Fruit fly (Drosophila melanogaster) whole organism, embryonic: ENCODE data around the gene CG31548.

ENCODE experiments used
- Ada2b ChIP-seq: fragments of 200-800 bp; sonication (Bioruptor generic); IDR thresholded peaks from 2 replicates; pipeline ENCODE4 v1.3.6; 2022; ENCODE audit warnings: missing biosample characterization, missing genetic modification characterization
- Atf6 ChIP-seq: fragments of 200-800 bp; sonication (Bioruptor generic); IDR thresholded peaks from 2 replicates; pipeline ENCODE4 v1.3.6; 2022; ENCODE audit warnings: missing biosample characterization, missing genetic modification characterization
- CG10321 ChIP-seq: fragments of 200-800 bp; sonication (Bioruptor generic); IDR thresholded peaks from 2 replicates; pipeline ENCODE4 v1.3.6; 2022; ENCODE audit warnings: missing biosample characterization, missing genetic modification characterization
- CG10431 ChIP-seq: fragments of 200-800 bp; sonication (Bioruptor generic); optimal IDR thresholded peaks from 3 replicates; lab custom pipeline; 2018; ENCODE audit warnings: missing biosample characterization, mild to moderate bottlenecking, missing genetic modification characterization
- CG10654 ChIP-seq: fragments of 200-800 bp; sonication (Bioruptor generic); optimal IDR thresholded peaks from 2 replicates; lab custom pipeline; 2016; ENCODE audit warnings: missing biosample characterization, missing genetic modification characterization
- CG11456 ChIP-seq: fragments of 200-800 bp; sonication (Bioruptor generic); IDR thresholded peaks from 3 replicates; pipeline ENCODE4 v1.3.6; 2022; ENCODE audit warnings: missing biosample characterization, missing genetic modification characterization
- CG11504 ChIP-seq: fragments of 200-800 bp; sonication (Bioruptor generic); optimal IDR thresholded peaks from 3 replicates; lab custom pipeline; 2019; ENCODE audit warnings: missing biosample characterization, mild to moderate bottlenecking, missing genetic modification characterization, moderate library complexity
- CG11723 ChIP-seq: fragments of 200-800 bp; sonication (Bioruptor generic); optimal IDR thresholded peaks from 2 replicates; lab custom pipeline; 2017; ENCODE audit warnings: missing biosample characterization, mild to moderate bottlenecking, missing genetic modification characterization
- CG13424 ChIP-seq: fragments of 200-800 bp; sonication (Bioruptor generic); optimal IDR thresholded peaks from 2 replicates; lab custom pipeline; 2019; ENCODE audit warnings: missing biosample characterization, mild to moderate bottlenecking, missing genetic modification characterization, moderate library complexity
- CG15696 ChIP-seq: fragments of 200-800 bp; sonication (Bioruptor generic); optimal IDR thresholded peaks from 2 replicates; lab custom pipeline; 2019; ENCODE audit warnings: missing biosample characterization, mild to moderate bottlenecking, missing genetic modification characterization, moderate library complexity
- CG17385 ChIP-seq: fragments of 200-800 bp; sonication (Bioruptor generic); optimal IDR thresholded peaks from 3 replicates; lab custom pipeline; 2018; ENCODE audit warnings: missing biosample characterization, mild to moderate bottlenecking, missing genetic modification characterization
- CG2712 ChIP-seq: fragments of 200-800 bp; optimal IDR thresholded peaks from 3 replicates; lab custom pipeline; 2019; ENCODE audit warnings: missing biosample characterization, mild to moderate bottlenecking, missing genetic modification characterization, moderate library complexity
- CG3065 ChIP-seq: fragments of 200-800 bp; sonication (Bioruptor generic); optimal IDR thresholded peaks from 2 replicates; lab custom pipeline; 2016; ENCODE audit warnings: missing biosample characterization, missing genetic modification characterization
- CG3726 ChIP-seq: fragments of 200-800 bp; sonication (Bioruptor generic); IDR thresholded peaks from 3 replicates; pipeline ENCODE4, ENCODE4 v1.3.6; 2022; ENCODE audit warnings: missing biosample characterization, missing genetic modification characterization
- CG3838 ChIP-seq: fragments of 200-800 bp; sonication (Bioruptor generic); optimal IDR thresholded peaks from 3 replicates; lab custom pipeline; 2016; ENCODE audit warnings: missing biosample characterization, missing genetic modification characterization
- CG4854 ChIP-seq: fragments of 200-800 bp; sonication (Bioruptor generic); optimal IDR thresholded peaks from 2 replicates; lab custom pipeline; 2016; ENCODE audit warnings: missing biosample characterization, missing genetic modification characterization, inconsistent platforms
- CG5180 ChIP-seq: fragments of 200-800 bp; sonication (Bioruptor generic); optimal IDR thresholded peaks from 3 replicates; lab custom pipeline; 2017; ENCODE audit warnings: missing biosample characterization, missing genetic modification characterization, mild to moderate bottlenecking, moderate library complexity, missing genetic modification reagents
- CG5245 ChIP-seq: fragments of 200-800 bp; sonication (Bioruptor generic); optimal IDR thresholded peaks from 3 replicates; lab custom pipeline; 2016; ENCODE audit warnings: missing biosample characterization, missing genetic modification characterization
- CG7372 ChIP-seq: fragments of 200-800 bp; sonication (Bioruptor generic); IDR thresholded peaks from 2 replicates; pipeline ENCODE4 v1.3.6; 2022; ENCODE audit warnings: missing biosample characterization, missing genetic modification characterization
- Dip2 ChIP-seq: fragments of 200-800 bp; sonication (Bioruptor generic); IDR thresholded peaks from 2 replicates; pipeline ENCODE4 v1.3.6; 2022; ENCODE audit warnings: missing biosample characterization, missing genetic modification characterization
- Doc3 ChIP-seq: fragments of 200-800 bp; sonication (Bioruptor generic); IDR thresholded peaks from 3 replicates; pipeline ENCODE4 v1.3.6; 2022; ENCODE audit warnings: missing biosample characterization, missing genetic modification characterization; ENCODE audit not compliant: partially characterized antibody
- H2.0 ChIP-seq: fragments of 200-800 bp; sonication (Bioruptor generic); IDR thresholded peaks from 2 replicates; pipeline ENCODE4 v1.3.6; 2022; ENCODE audit warnings: missing biosample characterization, missing genetic modification characterization
- HmgZ ChIP-seq: fragments of 200-800 bp; sonication (Bioruptor generic); optimal IDR thresholded peaks from 2 replicates; lab custom pipeline; 2018; ENCODE audit warnings: missing biosample characterization, mild to moderate bottlenecking, missing genetic modification characterization
- Hr39 ChIP-seq: fragments of >200 bp; optimal IDR thresholded peaks from 2 replicates; lab custom pipeline; 2017
- MESR4 ChIP-seq: fragments of 200-800 bp; sonication (Bioruptor generic); optimal IDR thresholded peaks from 2 replicates; lab custom pipeline; 2018; ENCODE audit warnings: missing biosample characterization, mild to moderate bottlenecking, missing genetic modification characterization, moderate library complexity
- Mrtf ChIP-seq: fragments of 200-800 bp; sonication (Bioruptor generic); IDR thresholded peaks from 3 replicates; pipeline ENCODE4 v1.3.6; 2022; ENCODE audit warnings: missing biosample characterization, missing genetic modification characterization
- Myb ChIP-seq: fragments of 200-800 bp; sonication (Bioruptor generic); optimal IDR thresholded peaks from 2 replicates; lab custom pipeline; 2016; ENCODE audit warnings: missing biosample characterization, missing genetic modification characterization
- TFAM ChIP-seq: fragments of 200-800 bp; sonication (Bioruptor generic); optimal IDR thresholded peaks from 2 replicates; lab custom pipeline; 2017; ENCODE audit warnings: missing biosample characterization, missing genetic modification characterization, inconsistent platforms
- Vsx1 ChIP-seq: fragments of 200-800 bp; sonication (Bioruptor generic); optimal IDR thresholded peaks from 2 replicates; lab custom pipeline; 2017; ENCODE audit warnings: missing biosample characterization, mild to moderate bottlenecking, missing genetic modification characterization, missing genetic modification reagents
- YL-1 ChIP-seq: fragments of 200-800 bp; sonication (Bioruptor generic); optimal IDR thresholded peaks from 3 replicates; lab custom pipeline; 2017; ENCODE audit warnings: missing biosample characterization, mild to moderate bottlenecking, missing genetic modification characterization
- ato ChIP-seq: fragments of 200-800 bp; sonication (Bioruptor generic); IDR thresholded peaks from 2 replicates; pipeline ENCODE4 v1.3.6; 2022; ENCODE audit warnings: missing biosample characterization, missing genetic modification characterization; ENCODE audit not compliant: partially characterized antibody
- cato ChIP-seq: fragments of 200-800 bp; sonication (Bioruptor generic); optimal IDR thresholded peaks from 2 replicates; lab custom pipeline; 2016; ENCODE audit warnings: missing biosample characterization, missing genetic modification characterization, borderline replicate concordance
- dimm ChIP-seq: fragments of 200-800 bp; sonication (Bioruptor generic); IDR thresholded peaks from 2 replicates; pipeline ENCODE4 v1.3.6; 2022; ENCODE audit warnings: missing biosample characterization, missing genetic modification characterization
- dmrt11E ChIP-seq: fragments of 200-800 bp; sonication (Bioruptor generic); optimal IDR thresholded peaks from 3 replicates; lab custom pipeline; 2018; ENCODE audit warnings: missing biosample characterization, mild to moderate bottlenecking, missing genetic modification characterization, moderate library complexity
- fd102C ChIP-seq: fragments of 200-800 bp; sonication (Bioruptor generic); optimal IDR thresholded peaks from 2 replicates; lab custom pipeline; 2018; ENCODE audit warnings: missing biosample characterization, mild to moderate bottlenecking, missing genetic modification characterization, moderate library complexity
- h ChIP-seq: fragments of >200 bp; optimal IDR thresholded peaks from 2 replicates; lab custom pipeline; 2017
- kay ChIP-seq: fragments of 200-800 bp; sonication (Bioruptor generic); optimal IDR thresholded peaks from 2 replicates; lab custom pipeline; 2016; ENCODE audit warnings: missing biosample characterization, missing genetic modification characterization
- knrl ChIP-seq: fragments of 200-800 bp; sonication (Bioruptor generic); IDR thresholded peaks from 3 replicates; pipeline ENCODE4 v1.3.6; 2022; ENCODE audit warnings: missing biosample characterization, missing genetic modification characterization; ENCODE audit not compliant: partially characterized antibody
- oc ChIP-seq: fragments of 200-800 bp; sonication (Bioruptor generic); optimal IDR thresholded peaks from 2 replicates; lab custom pipeline; 2018; ENCODE audit warnings: missing biosample characterization, mild to moderate bottlenecking, missing genetic modification characterization, moderate library complexity
- otp ChIP-seq: fragments of 200-800 bp; sonication (Bioruptor generic); IDR thresholded peaks from 3 replicates; pipeline ENCODE4, ENCODE4 v1.3.6; 2022; ENCODE audit warnings: missing biosample characterization, missing genetic modification characterization
- p53 ChIP-seq: fragments of 200-800 bp; sonication (Bioruptor generic); optimal IDR thresholded peaks from 2 replicates; lab custom pipeline; 2016; ENCODE audit warnings: missing biosample characterization, missing genetic modification characterization
- pb ChIP-seq: fragments of 200-800 bp; sonication (Bioruptor generic); optimal IDR thresholded peaks from 3 replicates; lab custom pipeline; 2016; ENCODE audit warnings: missing biosample characterization, missing genetic modification characterization
- peb ChIP-seq: fragments of 200-800 bp; sonication (Bioruptor generic); IDR thresholded peaks from 2 replicates; pipeline ENCODE4 v1.3.6; 2022; ENCODE audit warnings: missing biosample characterization, missing genetic modification characterization
- pho ChIP-seq: fragments of 200-800 bp; sonication (Bioruptor generic); optimal IDR thresholded peaks from 2 replicates; lab custom pipeline; 2016; ENCODE audit warnings: missing biosample characterization, missing genetic modification characterization
- pum ChIP-seq: fragments of 200-800 bp; sonication (Bioruptor generic); optimal IDR thresholded peaks from 2 replicates; lab custom pipeline; 2016; ENCODE audit warnings: missing biosample characterization, missing genetic modification characterization
- salm ChIP-seq: fragments of 200-800 bp; sonication (Bioruptor generic); optimal IDR thresholded peaks from 2 replicates; lab custom pipeline; 2018; ENCODE audit warnings: missing biosample characterization, mild to moderate bottlenecking, missing genetic modification characterization
- sim ChIP-seq: fragments of 200-800 bp; sonication (Bioruptor generic); IDR thresholded peaks from 2 replicates; pipeline ENCODE4 v1.3.6; 2022; ENCODE audit warnings: missing biosample characterization, missing genetic modification characterization
- stwl ChIP-seq: fragments of 200-800 bp; sonication (Bioruptor generic); optimal IDR thresholded peaks from 3 replicates; lab custom pipeline; 2018; ENCODE audit warnings: missing biosample characterization, mild to moderate bottlenecking, missing genetic modification characterization, moderate library complexity
- tin ChIP-seq: fragments of 200-800 bp; sonication (Bioruptor generic); optimal IDR thresholded peaks from 3 replicates; lab custom pipeline; 2016; ENCODE audit warnings: missing biosample characterization, missing genetic modification characterization
- toy ChIP-seq: fragments of 200-800 bp; sonication (Bioruptor generic); IDR thresholded peaks from 2 replicates; pipeline ENCODE4 v1.3.6; 2022; ENCODE audit warnings: missing biosample characterization, missing genetic modification characterization
- zen ChIP-seq: fragments of 200-800 bp; sonication (Bioruptor generic); optimal IDR thresholded peaks from 3 replicates; lab custom pipeline; 2018; ENCODE audit warnings: missing biosample characterization, mild to moderate bottlenecking, missing genetic modification characterization, moderate library complexity

CG31548 gene

dm6 chr3R:5624115-5624878 lies 12.4 kb downstream of the CG31548 start, which contains the start of the genes Dph4, Spec2 and RpL13A (continued):
- TF ChIP-seq CG11456 (GFP tag; lab: Robert Waterston, UW) (no peak), Mrtf (GFP tag; lab: Robert Waterston, UW) (no peak), CG5180 (GFP tag; lab: Kevin White, UChicago) (peak; percentile 82), cato (GFP tag; lab: Kevin White, UChicago) (peak; percentile 76), fd102C (GFP tag; lab: Kevin White, UChicago) (peak; percentile 87), salm (tag; lab: Kevin White, UChicago) (peak; percentile 82), CG4854 (peak; percentile 89), sim (no peak), Vsx1 (GFP tag; lab: Kevin White, UChicago) (peak; percentile 92), pum (GFP tag; lab: Kevin White, UChicago) (peak; percentile 69), CG11723 (GFP tag; lab: Kevin White, UChicago) (peak; percentile 93), CG5245 (GFP tag; lab: Kevin White, UChicago) (peak; percentile 86), ato (no peak), pb (GFP tag; lab: Kevin White, UChicago) (peak; percentile 95), stwl (tag; lab: Kevin White, UChicago) (peak; percentile 75), zen (tag; lab: Kevin White, UChicago) (peak; percentile 85), Hr39 (lab: Kevin White, UChicago) (no peak), CG3726 (GFP tag; lab: Robert Waterston, UW) (no peak), dimm (no peak), CG7372 (GFP tag; lab: Robert Waterston, UW) (no peak), CG3065 (GFP tag; lab: Kevin White, UChicago) (peak; percentile 72), Ada2b (GFP tag; lab: Robert Waterston, UW) (no peak), CG10654 (GFP tag; lab: Kevin White, UChicago) (peak; percentile 86), otp (GFP tag; lab: Robert Waterston, UW) (no peak), p53 (GFP tag; lab: Kevin White, UChicago) (peak; percentile 90), tin (GFP tag; lab: Kevin White, UChicago) (peak; percentile 85), h (no peak), pho (GFP tag; lab: Kevin White, UChicago) (peak; percentile 93), CG17385 (GFP tag; lab: Kevin White, UChicago) (peak; percentile 91), Doc3 (GFP tag; lab: Robert Waterston, UW) (no peak), toy (GFP tag; lab: Robert Waterston, UW) (no peak), CG3838 (GFP tag; lab: Kevin White, UChicago) (peak; percentile 87), dmrt11E (peak; percentile 84), H2.0 (GFP tag; lab: Robert Waterston, UW) (no peak), Dip2 (GFP tag; lab: Robert Waterston, UW) (no peak), TFAM (peak; percentile 83), CG13424 (tag; lab: Kevin White, UChicago) (peak; percentile 72), kay (GFP tag; lab: Kevin White, UChicago) (peak; percentile 52), CG10431 (GFP tag; lab: Kevin White, UChicago) (peak; percentile 92), oc (peak; percentile 80), Myb (GFP tag; lab: Kevin White, UChicago) (peak; percentile 86), Atf6 (no peak), CG15696 (tag; lab: Kevin White, UChicago) (peak; percentile 50), CG11504 (no peak), peb (GFP tag; lab: Robert Waterston, UW) (no peak), CG10321 (GFP tag; lab: Robert Waterston, UW) (no peak), HmgZ (tag; lab: Kevin White, UChicago) (peak; percentile 94), CG2712 (peak; percentile 90), knrl (GFP tag; lab: Robert Waterston, UW) (no peak), YL-1 (GFP tag; lab: Kevin White, UChicago) (peak; percentile 99), MESR4 (GFP tag; lab: Kevin White, UChicago) (peak; percentile 100)
